Fruit fly (Drosophila melanogaster) Kc167 (cell line): ENCODE measurements around the gene CG32647.

Experiments used
- Myc ChIP-seq: fragments of >200 bp; optimal IDR thresholded peaks from 2 replicates; lab custom pipeline; 2017; ENCODE audit warnings: missing external identifiers
- Sin3A ChIP-seq: fragments of >200 bp; optimal IDR thresholded peaks from 2 replicates; lab custom pipeline; 2018; ENCODE audit warnings: missing external identifiers
- h ChIP-seq: fragments of >200 bp; optimal IDR thresholded peaks from 3 replicates; lab custom pipeline; 2018; ENCODE audit warnings: missing external identifiers
- insv ChIP-seq: fragments of >200 bp; optimal IDR thresholded peaks from 3 replicates; lab custom pipeline; 2018; ENCODE audit warnings: missing external identifiers
- psq ChIP-seq: fragments of >200 bp; optimal IDR thresholded peaks from 2 replicates; lab custom pipeline; 2017; ENCODE audit warnings: missing external identifiers
- ttk ChIP-seq: sonication (Bioruptor generic); optimal IDR thresholded peaks from 2 replicates; lab custom pipeline; 2017; ENCODE audit warnings: missing external identifiers

- TF ChIP-seq h (no peak), psq (lab: Kevin White, UChicago) (no peak), Myc (lab: Kevin White, UChicago) (no peak), ttk (no peak), Sin3A (lab: Kevin White, UChicago) (no peak), insv (no peak)
Observed at dm6 chrX:12777763-12778408, 6.9 kb downstream of the CG32647 start.
